Fruit fly (Drosophila melanogaster) whole organism, embryonic: ENCODE measurements around the gene Agpat2.
A peak's percentile ranks its signal among the peaks of the same experiment; 100 is the strongest.

Experiments
- Atf6 ChIP-seq: fragments of 200-800 bp; sonication (Bioruptor generic); IDR thresholded peaks from 2 replicates; pipeline ENCODE4 v1.3.6; 2022; ENCODE audit warnings: missing biosample characterization, missing genetic modification characterization
- BtbVII ChIP-seq: fragments of 200-800 bp; sonication (Bioruptor generic); optimal IDR thresholded peaks from 3 replicates; lab custom pipeline; 2017; ENCODE audit warnings: missing biosample characterization, mild to moderate bottlenecking, missing genetic modification characterization
- Bteb2 ChIP-seq: fragments of 200-800 bp; sonication (Bioruptor generic); optimal IDR thresholded peaks from 2 replicates; lab custom pipeline; 2016; ENCODE audit warnings: missing biosample characterization, missing genetic modification characterization
- CG10209 ChIP-seq: fragments of 200-800 bp; sonication (Bioruptor generic); optimal IDR thresholded peaks from 3 replicates; lab custom pipeline; 2017; ENCODE audit warnings: missing biosample characterization, mild to moderate bottlenecking, missing genetic modification characterization, missing genetic modification reagents
- CG10654 ChIP-seq: fragments of 200-800 bp; sonication (Bioruptor generic); optimal IDR thresholded peaks from 2 replicates; lab custom pipeline; 2016; ENCODE audit warnings: missing biosample characterization, missing genetic modification characterization
- CG11085 ChIP-seq: fragments of 200-800 bp; sonication (Bioruptor generic); IDR thresholded peaks from 2 replicates; pipeline ENCODE4 v1.3.6; 2022; ENCODE audit warnings: missing biosample characterization, missing genetic modification characterization
- CG11456 ChIP-seq: fragments of 200-800 bp; sonication (Bioruptor generic); IDR thresholded peaks from 3 replicates; pipeline ENCODE4 v1.3.6; 2022; ENCODE audit warnings: missing biosample characterization, missing genetic modification characterization
- CG12071 ChIP-seq: fragments of 200-800 bp; sonication (Bioruptor generic); optimal IDR thresholded peaks from 3 replicates; lab custom pipeline; 2018; ENCODE audit warnings: missing biosample characterization, mild to moderate bottlenecking, missing genetic modification characterization
- CG14860 ChIP-seq: fragments of 200-800 bp; sonication (Bioruptor generic); IDR thresholded peaks from 3 replicates; pipeline ENCODE4 v1.3.6; 2022; ENCODE audit warnings: missing biosample characterization, missing genetic modification characterization; ENCODE audit not compliant: partially characterized antibody
- CG1603 ChIP-seq: fragments of 200-800 bp; sonication (Bioruptor generic); optimal IDR thresholded peaks from 2 replicates; lab custom pipeline; 2019; ENCODE audit warnings: missing biosample characterization, mild to moderate bottlenecking, missing genetic modification characterization, moderate library complexity
- CG16863 ChIP-seq: fragments of 200-800 bp; sonication (Bioruptor generic); optimal IDR thresholded peaks from 3 replicates; lab custom pipeline; 2016; ENCODE audit warnings: missing biosample characterization, missing genetic modification characterization
- CG18262 ChIP-seq: fragments of 200-800 bp; optimal IDR thresholded peaks from 3 replicates; lab custom pipeline; 2019; ENCODE audit warnings: missing biosample characterization, mild to moderate bottlenecking, missing genetic modification characterization, moderate library complexity
- CG31441 ChIP-seq: fragments of 200-800 bp; sonication (Bioruptor generic); IDR thresholded peaks from 2 replicates; pipeline ENCODE4 v1.3.6; 2022; ENCODE audit warnings: missing biosample characterization, missing genetic modification characterization
- CG32532 ChIP-seq: fragments of 200-800 bp; sonication (Bioruptor generic); IDR thresholded peaks from 2 replicates; pipeline ENCODE4 v1.3.6; 2022; ENCODE audit warnings: missing biosample characterization, missing genetic modification characterization
- CG3838 ChIP-seq: fragments of 200-800 bp; sonication (Bioruptor generic); optimal IDR thresholded peaks from 3 replicates; lab custom pipeline; 2016; ENCODE audit warnings: missing biosample characterization, missing genetic modification characterization
- CG7786 ChIP-seq: fragments of 200-800 bp; sonication (Bioruptor generic); optimal IDR thresholded peaks from 2 replicates; lab custom pipeline; 2016; ENCODE audit warnings: missing biosample characterization, missing genetic modification characterization
- CG8478 ChIP-seq: fragments of >200 bp; optimal IDR thresholded peaks from 2 replicates; lab custom pipeline; 2018
- CG8944 ChIP-seq: fragments of 200-800 bp; sonication (Bioruptor generic); optimal IDR thresholded peaks from 3 replicates; lab custom pipeline; 2016; ENCODE audit warnings: missing biosample characterization, missing genetic modification characterization
- Fer1 ChIP-seq: fragments of 200-800 bp; sonication (Bioruptor generic); optimal IDR thresholded peaks from 2 replicates; lab custom pipeline; 2017; ENCODE audit warnings: missing biosample characterization, mild to moderate bottlenecking, missing genetic modification characterization
- Fer3 ChIP-seq: fragments of 200-800 bp; sonication (Bioruptor generic); optimal IDR thresholded peaks from 2 replicates; lab custom pipeline; 2018; ENCODE audit warnings: missing biosample characterization, mild to moderate bottlenecking, missing genetic modification characterization, moderate library complexity
- Gsc ChIP-seq: fragments of 200-800 bp; sonication (Bioruptor generic); IDR thresholded peaks from 2 replicates; pipeline ENCODE4 v1.3.6; 2022; ENCODE audit warnings: missing biosample characterization, missing genetic modification characterization
- Gug ChIP-seq: fragments of 200-800 bp; sonication (Bioruptor generic); IDR thresholded peaks from 4 replicates; pipeline ENCODE4 v1.3.6; 2022; ENCODE audit warnings: missing biosample characterization, missing genetic modification characterization
- H15 ChIP-seq: fragments of 200-800 bp; sonication (Bioruptor generic); IDR thresholded peaks from 3 replicates; pipeline ENCODE4 v1.3.6; 2022; ENCODE audit warnings: missing biosample characterization, missing genetic modification characterization
- HLH54F ChIP-seq: fragments of 200-800 bp; sonication (Bioruptor generic); optimal IDR thresholded peaks from 3 replicates; lab custom pipeline; 2016; ENCODE audit warnings: missing biosample characterization, missing genetic modification characterization
- Hr3 ChIP-seq: fragments of 200-800 bp; sonication (Bioruptor generic); optimal IDR thresholded peaks from 3 replicates; lab custom pipeline; 2016; ENCODE audit warnings: missing biosample characterization, missing genetic modification characterization
- Mrtf ChIP-seq: fragments of 200-800 bp; sonication (Bioruptor generic); IDR thresholded peaks from 3 replicates; pipeline ENCODE4 v1.3.6; 2022; ENCODE audit warnings: missing biosample characterization, missing genetic modification characterization
- Nf-YB ChIP-seq: fragments of 200-800 bp; sonication (Bioruptor generic); optimal IDR thresholded peaks from 3 replicates; lab custom pipeline; 2019; ENCODE audit warnings: missing biosample characterization, mild to moderate bottlenecking, missing genetic modification characterization, moderate library complexity
- Nf-YC ChIP-seq: fragments of 200-800 bp; optimal IDR thresholded peaks from 3 replicates; lab custom pipeline; 2019; ENCODE audit warnings: missing biosample characterization, mild to moderate bottlenecking, missing genetic modification characterization, moderate library complexity
- NfI ChIP-seq: fragments of 200-800 bp; sonication (Bioruptor generic); optimal IDR thresholded peaks from 3 replicates; lab custom pipeline; 2018; ENCODE audit warnings: missing biosample characterization, mild to moderate bottlenecking, missing genetic modification characterization, moderate library complexity
- bcd ChIP-seq: fragments of 200-800 bp; sonication (Bioruptor generic); optimal IDR thresholded peaks from 2 replicates; lab custom pipeline; 2017; ENCODE audit warnings: missing biosample characterization, mild to moderate bottlenecking, missing genetic modification characterization
- cad ChIP-seq: fragments of >200 bp; optimal IDR thresholded peaks from 2 replicates; lab custom pipeline; 2017; ENCODE audit warnings: missing biosample characterization, missing genetic modification characterization
- dmrt11E ChIP-seq: fragments of 200-800 bp; sonication (Bioruptor generic); optimal IDR thresholded peaks from 3 replicates; lab custom pipeline; 2018; ENCODE audit warnings: missing biosample characterization, mild to moderate bottlenecking, missing genetic modification characterization, moderate library complexity
- eyg ChIP-seq: fragments of 200-800 bp; sonication (Bioruptor generic); optimal IDR thresholded peaks from 3 replicates; lab custom pipeline; 2016; ENCODE audit warnings: missing biosample characterization, missing genetic modification characterization
- fd102C ChIP-seq: fragments of 200-800 bp; sonication (Bioruptor generic); optimal IDR thresholded peaks from 2 replicates; lab custom pipeline; 2018; ENCODE audit warnings: missing biosample characterization, mild to moderate bottlenecking, missing genetic modification characterization, moderate library complexity
- fd96Cb ChIP-seq: fragments of 200-800 bp; sonication (Bioruptor generic); optimal IDR thresholded peaks from 2 replicates; lab custom pipeline; 2018; ENCODE audit warnings: missing biosample characterization, mild to moderate bottlenecking, missing genetic modification characterization, moderate library complexity
- gem ChIP-seq: fragments of 200-800 bp; sonication (Bioruptor generic); optimal IDR thresholded peaks from 2 replicates; lab custom pipeline; 2019; ENCODE audit warnings: missing biosample characterization, mild to moderate bottlenecking, missing genetic modification characterization, moderate library complexity
- grau ChIP-seq: fragments of 200-800 bp; optimal IDR thresholded peaks from 3 replicates; lab custom pipeline; 2019; ENCODE audit warnings: missing biosample characterization, mild to moderate bottlenecking, missing genetic modification characterization, moderate library complexity
- lola ChIP-seq, 3 experiments: fragments of >200 bp in 2 of 3; fragments of 200-800 bp in 1 of 3; sonication (Bioruptor generic) in 1 of 3; optimal IDR thresholded peaks; 2 replicates each; lab custom pipeline; 2017 to 2019; ENCODE audit warnings: missing biosample characterization in 3 of 3, missing genetic modification characterization in 3 of 3, mild to moderate bottlenecking in 1 of 3, moderate library complexity in 1 of 3
- mld ChIP-seq: fragments of 200-800 bp; sonication (Bioruptor generic); IDR thresholded peaks from 3 replicates; pipeline ENCODE4 v1.3.6; 2022; ENCODE audit warnings: missing biosample characterization, missing genetic modification characterization; ENCODE audit not compliant: partially characterized antibody
- p53 ChIP-seq: fragments of 200-800 bp; sonication (Bioruptor generic); optimal IDR thresholded peaks from 2 replicates; lab custom pipeline; 2016; ENCODE audit warnings: missing biosample characterization, missing genetic modification characterization
- pros ChIP-seq: fragments of 200-800 bp; sonication (Bioruptor generic); optimal IDR thresholded peaks from 3 replicates; lab custom pipeline; 2019; ENCODE audit warnings: missing biosample characterization, mild to moderate bottlenecking, missing genetic modification characterization, moderate library complexity
- psq ChIP-seq: fragments of 200-800 bp; sonication (Bioruptor generic); optimal IDR thresholded peaks from 2 replicates; lab custom pipeline; 2017; ENCODE audit warnings: missing biosample characterization, missing genetic modification characterization
- pum ChIP-seq: fragments of 200-800 bp; sonication (Bioruptor generic); optimal IDR thresholded peaks from 2 replicates; lab custom pipeline; 2016; ENCODE audit warnings: missing biosample characterization, missing genetic modification characterization
- ro ChIP-seq: fragments of 200-800 bp; sonication (Bioruptor generic); IDR thresholded peaks from 2 replicates; pipeline ENCODE4 v1.3.6; 2022; ENCODE audit warnings: missing biosample characterization, missing genetic modification characterization
- salm ChIP-seq: fragments of 200-800 bp; sonication (Bioruptor generic); optimal IDR thresholded peaks from 2 replicates; lab custom pipeline; 2018; ENCODE audit warnings: missing biosample characterization, mild to moderate bottlenecking, missing genetic modification characterization
- sima ChIP-seq: fragments of 200-800 bp; sonication (Bioruptor generic); optimal IDR thresholded peaks from 2 replicates; lab custom pipeline; 2016; ENCODE audit warnings: missing biosample characterization, missing genetic modification characterization
- vnd ChIP-seq: fragments of 200-800 bp; sonication (Bioruptor generic); IDR thresholded peaks from 3 replicates; pipeline ENCODE4 v1.3.6; 2022; ENCODE audit warnings: missing biosample characterization, missing genetic modification characterization; ENCODE audit not compliant: partially characterized antibody
- z ChIP-seq: fragments of 200-800 bp; sonication (Bioruptor generic); IDR thresholded peaks from 3 replicates; pipeline ENCODE4 v1.3.6; 2022; ENCODE audit warnings: missing biosample characterization, missing genetic modification characterization
- zen ChIP-seq: fragments of 200-800 bp; sonication (Bioruptor generic); optimal IDR thresholded peaks from 3 replicates; lab custom pipeline; 2018; ENCODE audit warnings: missing biosample characterization, mild to moderate bottlenecking, missing genetic modification characterization, moderate library complexity

The Agpat2 gene

dm6 chr2L:8403286-8404270 lies 60.2 kb downstream of the Agpat2 start, which contains the start of gene emb (continued):
- TF ChIP-seq Nf-YB (no peak), gem (tag; lab: Kevin White, UChicago) (no peak), CG18262 (peak; percentile 42), CG7786 (GFP tag; lab: Kevin White, UChicago) (peak; percentile 50), HLH54F (GFP tag; lab: Kevin White, UChicago) (peak; percentile 58), CG3838 (peak; percentile 11), fd96Cb (tag; lab: Kevin White, UChicago) (peak; percentile 7), p53 (GFP tag; lab: Kevin White, UChicago) (peak; percentile 4), CG8944 (GFP tag; lab: Kevin White, UChicago) (no peak), CG1603 (peak; percentile 85), Nf-YC (no peak), CG10209 (GFP tag; lab: Kevin White, UChicago) (peak; percentile 13), Hr3 (GFP tag; lab: Kevin White, UChicago) (peak; percentile 43), Fer3 (peak; percentile 30), CG31441 (GFP tag; lab: Robert Waterston, UW) (no peak), CG16863 (GFP tag; lab: Kevin White, UChicago) (peak; percentile 1), bcd (GFP tag; lab: Kevin White, UChicago) (peak; percentile 68), mld (GFP tag; lab: Robert Waterston, UW) (peak; percentile 99), CG32532 (peak; percentile 39; the same call in 1 of the 2 replicates), NfI (GFP tag; lab: Kevin White, UChicago) (peak; percentile 37), pum (GFP tag; lab: Kevin White, UChicago) (peak; percentile 21), lola (GFP tag; optimal IDR thresholded peaks at IDR 0.05; lab: Kevin White, UChicago) (peak in 1 of 3 experiments; percentile 38), eyg (GFP tag; lab: Kevin White, UChicago) (peak; percentile 29), cad (no peak), H15 (GFP tag; lab: Robert Waterston, UW) (no peak), Gsc (no peak), Fer1 (GFP tag; lab: Kevin White, UChicago) (no peak), CG11085 (GFP tag; lab: Robert Waterston, UW) (no peak), psq (peak; percentile 19), zen (peak; percentile 77), fd102C (GFP tag; lab: Kevin White, UChicago) (no peak), vnd (peak; percentile 97), Gug (GFP tag; lab: Robert Waterston, UW) (no peak), Bteb2 (GFP tag; lab: Kevin White, UChicago) (peak; percentile 14), salm (tag; lab: Kevin White, UChicago) (no peak), ro (GFP tag; lab: Robert Waterston, UW) (no peak), Mrtf (GFP tag; lab: Robert Waterston, UW) (no peak), dmrt11E (tag; lab: Kevin White, UChicago) (peak; percentile 48), CG8478 (lab: Kevin White, UChicago) (peak; percentile 85), CG11456 (GFP tag; lab: Robert Waterston, UW) (peak; percentile 26; the same call in 2 of the 3 replicates), grau (tag; lab: Kevin White, UChicago) (peak; percentile 49), BtbVII (GFP tag; lab: Kevin White, UChicago) (no peak), CG12071 (GFP tag; lab: Kevin White, UChicago) (no peak), sima (GFP tag; lab: Kevin White, UChicago) (no peak), Atf6 (GFP tag; lab: Robert Waterston, UW) (peak; percentile 39; the same call in 1 of the 2 replicates), z (GFP tag; lab: Robert Waterston, UW) (no peak), pros (GFP tag; lab: Kevin White, UChicago) (no peak), CG10654 (GFP tag; lab: Kevin White, UChicago) (peak; percentile 7), CG14860 (GFP tag; lab: Robert Waterston, UW) (peak; percentile 99)
